Worm (Caenorhabditis elegans) whole organism, late embryonic: ENCODE measurements around the gene gcy-11.

Experiments
- ceh-30 ChIP-seq: fragments of 150-350 bp; optimal IDR thresholded peaks from 2 replicates; lab custom pipeline; 2014; ENCODE audit warnings: missing biosample characterization, missing genetic modification characterization
- ceh-6 ChIP-seq: fragments of 200-800 bp; sonication (Bioruptor generic); optimal IDR thresholded peaks from 2 replicates; lab custom pipeline; 2018; ENCODE audit warnings: mild to moderate bottlenecking, missing genetic modification characterization, missing compliant biosample characterization
- fkh-6 ChIP-seq: sonication (generic microtip); optimal IDR thresholded peaks from 2 replicates; lab custom pipeline; 2016; ENCODE audit warnings: missing genetic modification characterization, missing compliant biosample characterization
- rnt-1 ChIP-seq: sonication (generic microtip); optimal IDR thresholded peaks from 2 replicates; lab custom pipeline; 2016; ENCODE audit warnings: missing genetic modification characterization, missing compliant biosample characterization
- sdc-2 ChIP-seq: sonication (generic microtip); optimal IDR thresholded peaks from 2 replicates; lab custom pipeline; 2016; ENCODE audit warnings: missing genotype, missing genetic modification characterization, missing compliant biosample characterization
- ttx-3 ChIP-seq: sonication (generic microtip); optimal IDR thresholded peaks from 2 replicates; lab custom pipeline; 2016; ENCODE audit warnings: missing genetic modification reagents, missing genetic modification characterization, missing compliant biosample characterization
- unc-86 ChIP-seq: sonication (generic microtip); optimal IDR thresholded peaks from 2 replicates; lab custom pipeline; 2016; ENCODE audit warnings: missing genetic modification characterization, missing compliant biosample characterization

- no peak for TF ChIP-seq fkh-6 (tag; lab: Kevin White, UChicago)
- TF ChIP-seq rnt-1 (tag; lab: Kevin White, UChicago) = no peak
- TF ChIP-seq ttx-3 (tag; lab: Kevin White, UChicago) = no peak
- no peak for TF ChIP-seq sdc-2
- TF ChIP-seq unc-86 (tag; lab: Kevin White, UChicago) = no peak
- TF ChIP-seq ceh-6 = no peak
- TF ChIP-seq ceh-30 (tag; lab: Kevin White, UChicago) = no peak
Observed at ce11 chrX:17034773-17035172, 20.6 kb downstream of the gcy-11 start.
